Worm (Caenorhabditis elegans) whole organism, midembryonic: ENCODE data around the gene F32D8.11.

Source experiments
- flt-1 ChIP-seq: fragments of 200-800 bp; sonication (Bioruptor generic); IDR thresholded peaks from 2 replicates; pipeline ENCODE4 v1.3.6; 2022; ENCODE audit warnings: missing genetic modification characterization, missing compliant biosample characterization
- klf-2 ChIP-seq: fragments of 200-800 bp; sonication (Bioruptor generic); conservative IDR thresholded peaks from 2 replicates; pipeline ENCODE4 v1.3.6; 2022; ENCODE audit warnings: missing genetic modification reagents, missing genetic modification characterization, missing compliant biosample characterization
- med-1 ChIP-seq: sonication (generic microtip); optimal IDR thresholded peaks from 2 replicates; lab custom pipeline; 2017; ENCODE audit warnings: missing genetic modification characterization, mild to moderate bottlenecking, missing compliant biosample characterization, antibody characterized with exemption, missing genetic modification reagents; ENCODE audit not compliant: insufficient read depth

DNA sequence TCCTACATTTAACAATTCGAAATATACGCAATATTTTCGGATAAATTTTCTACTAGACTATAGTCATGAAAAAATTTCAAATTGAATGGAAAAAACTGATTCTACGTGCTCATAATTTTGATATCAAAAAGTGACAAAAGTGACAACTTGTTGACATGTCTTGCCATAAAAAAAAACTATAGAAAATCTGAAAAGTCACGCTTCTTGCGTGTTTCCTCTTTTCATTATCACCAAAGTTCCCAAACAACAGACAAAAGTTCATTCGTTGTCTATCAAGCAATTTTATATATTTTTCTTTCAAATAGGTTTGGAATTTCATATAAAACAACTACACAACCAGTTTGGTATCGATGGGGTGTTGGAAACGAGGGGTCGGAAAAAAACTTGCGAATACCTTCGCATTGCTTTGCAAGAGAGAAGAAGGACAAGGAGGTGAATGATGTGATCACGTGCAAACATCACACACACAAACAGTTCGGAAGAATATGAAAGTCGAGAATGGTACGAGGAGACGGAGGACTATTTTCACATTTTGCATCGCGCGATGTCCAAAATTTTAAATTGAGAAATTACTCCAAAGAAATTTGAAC is 29.8 kb downstream of the F32D8.11 start:
- TF ChIP-seq med-1 (GFP tag; lab: Kevin White, UChicago) (no peak), klf-2 (GFP tag; lab: Robert Waterston, UW) (no peak), flt-1 (GFP tag; lab: Robert Waterston, UW) (no peak)
